Fruit fly (Drosophila melanogaster): ENCODE measurements around the gene rept.
A peak's percentile ranks its signal among the peaks of the same experiment; 100 is the strongest.

rept gene

dm6 chr3L:19275491-19275890 is 20.4 kb downstream of the rept start, which contains the start of gene CG14086:
Gene CG14086, plus strand, starts transcription at chr3L:19275791.
- TF ChIP-seq lola (GFP tag; optimal IDR thresholded peaks at IDR 0.05) (no peak), dsf (GFP tag; optimal IDR thresholded peaks at IDR 0.05; ENCODE audit: borderline replicate concordance) (no peak)

DNA sequence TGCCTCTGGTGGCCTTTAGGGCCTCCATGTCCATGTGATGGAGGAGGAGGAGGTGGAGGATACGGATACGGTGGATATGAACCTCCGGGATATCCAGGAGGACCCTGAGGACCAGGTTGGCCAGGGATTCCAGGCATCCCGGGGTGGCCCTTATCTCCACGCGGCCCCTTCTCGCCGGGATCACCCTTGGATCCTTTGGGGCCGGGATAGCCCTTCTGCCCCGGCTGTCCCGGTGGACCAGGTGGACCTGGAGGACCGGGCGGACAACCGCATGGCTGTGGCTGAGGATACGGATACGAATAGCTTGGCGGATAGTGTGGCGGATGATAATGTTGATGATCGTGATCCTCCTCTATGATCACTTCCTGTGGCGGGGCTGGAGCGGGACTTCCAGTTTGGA is 25.1 kb downstream of the rept start:
- TF ChIP-seq jim (GFP tag; optimal IDR thresholded peaks at IDR 0.05) (no peak), CrebA (GFP tag; optimal IDR thresholded peaks at IDR 0.05; ENCODE audit: borderline replicate concordance) (no peak), rgr (GFP tag; optimal IDR thresholded peaks at IDR 0.05) (no peak), dl (GFP tag; optimal IDR thresholded peaks at IDR 0.05; ENCODE audit: insufficient read depth in 1 of 2, partially characterized antibody in 2 of 2) (no peak), pan (optimal IDR thresholded peaks at IDR 0.05) (no peak), Vsx2 (GFP tag; optimal IDR thresholded peaks at IDR 0.05; ENCODE audit: partially characterized antibody) (no peak), Dfd (GFP tag; optimal IDR thresholded peaks at IDR 0.05) (peak; percentile 98), Mio (GFP tag; optimal IDR thresholded peaks at IDR 0.05) (no peak)

- no peak for TF ChIP-seq Dif (GFP tag; optimal IDR thresholded peaks at IDR 0.05; ENCODE audit: partially characterized antibody)
- TF ChIP-seq pan (optimal IDR thresholded peaks at IDR 0.05): no peak
- no peak for TF ChIP-seq usp (GFP tag; optimal IDR thresholded peaks at IDR 0.05)
- no peak for TF ChIP-seq h (GFP tag; optimal IDR thresholded peaks at IDR 0.05)
- TF ChIP-seq rgr (GFP tag; optimal IDR thresholded peaks at IDR 0.05): no peak
These were observed 25.6 kb downstream of the rept start, which contains the start of gene CG14089 for dm6 chr3L:19280700-19281099. Gene CG14089, minus strand, starts transcription at chr3L:19280800.

DNA sequence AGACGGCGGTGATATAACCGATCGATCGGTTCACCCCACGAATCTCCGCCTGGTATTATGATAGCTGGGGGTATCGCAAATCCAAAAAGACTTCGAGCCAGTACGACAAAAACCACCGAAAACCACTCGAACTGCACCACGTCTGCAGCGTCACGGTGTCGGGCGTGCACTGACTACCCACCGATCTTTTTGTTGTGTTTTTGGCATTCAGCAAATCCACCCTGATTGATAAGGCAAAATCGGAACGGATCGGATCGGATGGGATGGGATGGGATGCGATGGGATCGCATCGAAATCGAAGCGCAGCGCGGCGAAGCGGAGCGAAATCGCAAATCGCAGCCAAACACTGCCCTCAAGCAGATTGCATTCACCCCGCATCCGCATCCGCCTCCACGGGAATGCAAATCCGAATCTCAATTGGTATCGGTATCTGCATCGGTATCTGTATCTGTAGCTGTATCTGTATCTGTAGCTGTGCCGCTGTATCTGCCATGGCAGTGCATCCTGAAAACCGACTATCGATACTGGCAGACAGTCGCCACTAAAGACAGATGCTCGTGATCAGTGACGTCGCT is 33.3 kb downstream of the rept start:
- no peak for TF ChIP-seq Vsx2 (GFP tag; optimal IDR thresholded peaks at IDR 0.05; ENCODE audit: partially characterized antibody)
- TF ChIP-seq Rel (GFP tag; optimal IDR thresholded peaks at IDR 0.05): no peak
- peak; percentile 80 for TF ChIP-seq Rel (tag; optimal IDR thresholded peaks at IDR 0.05)
- no peak for TF ChIP-seq Myc (optimal IDR thresholded peaks at IDR 0.05)

DNA sequence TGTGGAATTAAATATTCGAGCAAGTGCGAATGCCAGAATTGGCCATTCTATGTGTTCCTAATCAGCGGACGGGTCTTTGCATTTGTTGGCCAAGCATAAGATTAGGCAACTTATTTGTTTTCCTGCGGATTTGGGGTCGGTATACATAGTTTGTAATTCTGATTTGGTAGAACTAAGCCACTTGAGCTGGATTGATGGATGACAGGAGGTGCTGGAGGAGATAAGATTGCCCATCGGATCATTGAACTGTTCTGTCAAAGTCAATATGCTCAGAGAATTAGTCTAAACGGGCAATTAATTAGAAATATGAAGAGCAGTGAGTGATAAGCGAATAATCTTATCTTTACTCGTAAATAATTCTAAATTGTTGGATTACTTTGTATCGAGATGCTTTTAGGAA is 34.3 kb downstream of the rept start:
- TF ChIP-seq Sp1 (GFP tag; optimal IDR thresholded peaks at IDR 0.05) (no peak), Hnf4 (GFP tag; optimal IDR thresholded peaks at IDR 0.05) (no peak), Dfd (GFP tag; optimal IDR thresholded peaks at IDR 0.05) (no peak), dmrt93B (GFP tag; optimal IDR thresholded peaks at IDR 0.05) (no peak), h (GFP tag; optimal IDR thresholded peaks at IDR 0.05) (no peak), sv (GFP tag; optimal IDR thresholded peaks at IDR 0.05) (no peak), ey (GFP tag; optimal IDR thresholded peaks at IDR 0.05) (no peak), br (GFP tag; optimal IDR thresholded peaks at IDR 0.05) (no peak), fru (GFP tag; optimal IDR thresholded peaks at IDR 0.05) (no peak)

DNA sequence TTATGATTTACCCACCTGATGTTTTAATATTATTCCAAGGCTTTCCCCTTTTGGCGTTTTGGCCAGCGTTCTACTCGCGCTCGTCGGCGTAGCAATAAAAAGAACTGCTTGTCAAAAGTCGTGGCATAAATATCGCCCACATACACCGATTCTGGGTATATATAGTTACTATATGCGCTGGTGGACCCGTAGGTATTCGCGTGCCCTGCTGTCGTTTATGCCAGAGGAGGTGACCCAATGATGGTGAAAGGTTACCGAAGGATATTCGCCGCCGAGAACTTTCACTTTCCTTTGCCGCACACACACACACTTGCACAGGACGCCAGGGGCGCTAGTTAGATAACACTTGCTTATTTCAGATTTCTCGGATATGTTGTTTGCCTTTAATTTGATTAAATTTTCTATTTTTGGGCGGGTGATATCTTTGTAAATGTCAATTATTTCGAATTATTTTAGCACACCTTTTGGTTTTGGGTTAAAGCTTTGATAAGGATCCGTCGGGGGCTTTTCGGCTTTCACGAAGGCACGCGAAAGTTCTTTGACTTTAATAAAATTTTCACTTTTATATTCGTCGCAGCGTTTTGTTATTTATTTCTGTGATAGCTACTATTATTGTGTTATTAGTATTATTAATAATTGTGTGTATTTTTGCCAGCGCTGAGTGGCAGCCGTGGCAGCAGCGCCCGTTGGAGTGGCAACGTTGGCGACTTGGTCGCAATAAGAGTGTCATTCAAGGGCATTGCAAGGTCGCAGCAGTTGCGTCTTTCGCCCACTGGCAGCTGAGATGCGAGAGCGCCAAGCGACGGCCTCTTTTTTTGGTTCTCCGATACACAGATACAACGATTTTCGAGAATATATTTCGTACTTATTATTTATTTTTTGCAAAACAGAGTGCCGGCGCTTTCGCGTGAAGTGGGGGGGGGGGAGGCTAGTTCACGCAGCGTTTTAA is 36.6 kb downstream of the rept start:
- TF ChIP-seq Hr83 (GFP tag; optimal IDR thresholded peaks at IDR 0.05; ENCODE audit: poor library complexity, severe bottlenecking) (no peak), Rel (GFP tag; optimal IDR thresholded peaks at IDR 0.05) (no peak), Rel (tag; optimal IDR thresholded peaks at IDR 0.05) (peak; percentile 73), sv (GFP tag; optimal IDR thresholded peaks at IDR 0.05) (no peak), sage (GFP tag; optimal IDR thresholded peaks at IDR 0.05) (peak; percentile 12), Dif (GFP tag; optimal IDR thresholded peaks at IDR 0.05; ENCODE audit: partially characterized antibody) (peak; percentile 7), Jra (GFP tag; optimal IDR thresholded peaks at IDR 0.05) (no peak)
